Fruit fly (Drosophila melanogaster): ENCODE results near the gene Lint-O.

DNA sequence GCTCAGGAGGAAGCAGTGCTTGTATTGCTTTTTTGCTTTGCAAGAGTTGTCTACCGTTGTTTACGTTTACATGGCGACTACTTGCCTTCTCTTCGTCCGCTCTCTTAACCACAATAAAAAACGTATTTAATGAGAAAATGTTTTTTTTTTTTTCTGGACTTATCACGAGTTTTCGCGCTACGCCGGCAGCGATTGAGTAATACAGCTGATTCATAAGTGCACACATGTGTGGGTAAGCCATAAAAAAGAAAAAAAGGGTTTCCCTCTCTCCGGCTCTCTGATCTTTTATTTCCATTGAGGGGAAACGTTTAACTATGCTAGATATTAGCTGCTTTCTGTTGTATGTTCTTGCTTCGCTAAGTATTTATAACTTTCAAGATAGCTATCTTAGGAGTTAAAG, 43.6 kb downstream of the Lint-O start:
- TF ChIP-seq EcR (GFP tag; optimal IDR thresholded peaks at IDR 0.05) (no peak), rn (GFP tag; IDR thresholded peaks at IDR 0.05) (no peak), CG10348 (GFP tag; IDR thresholded peaks at IDR 0.05) (no peak), CG9948 (tag; optimal IDR thresholded peaks at IDR 0.05) (peak; percentile 8), Snoo (tag; optimal IDR thresholded peaks at IDR 0.05) (no peak)
